Worm (Caenorhabditis elegans) whole organism, L4/young adult: ENCODE data around the gene fbxa-148.

Experiments used
- W03F9.2 ChIP-seq: fragments of 150-350 bp; optimal IDR thresholded peaks from 2 replicates; lab custom pipeline; 2014; ENCODE audit warnings: missing biosample characterization, missing genetic modification characterization
- dao-5 ChIP-seq: sonication (generic microtip); optimal IDR thresholded peaks from 2 replicates; lab custom pipeline; 2016; ENCODE audit warnings: missing genotype, missing genetic modification characterization, moderate library complexity, missing compliant biosample characterization
- him-1 ChIP-seq: sonication (generic microtip); optimal IDR thresholded peaks from 2 replicates; lab custom pipeline; 2016; ENCODE audit warnings: missing genotype, missing genetic modification reagents, missing genetic modification characterization, missing compliant biosample characterization

ce11 chrV:16958975-16959374 lies 20.1 kb downstream of the fbxa-148 start:
- TF ChIP-seq him-1 (tag; lab: Kevin White, UChicago) (no peak), dao-5 (no peak), W03F9.2 (no peak)
